Fruit fly (Drosophila melanogaster) whole organism, wandering third instar larva: ENCODE results near the gene CG1236.

ENCODE experiments used
- Abd-B ChIP-seq: fragments of >200 bp; optimal IDR thresholded peaks from 2 replicates; lab custom pipeline; 2017; ENCODE audit warnings: missing biosample characterization, missing genetic modification characterization
- CG32264 ChIP-seq: fragments of 200-800 bp; sonication (Bioruptor generic); optimal IDR thresholded peaks from 2 replicates; lab custom pipeline; 2016; ENCODE audit warnings: missing biosample characterization, missing genetic modification characterization
- CG9705 ChIP-seq: fragments of 200-800 bp; sonication (Bioruptor generic); optimal IDR thresholded peaks from 2 replicates; lab custom pipeline; 2018; ENCODE audit warnings: missing biosample characterization, mild to moderate bottlenecking, missing genetic modification characterization
- CrebA ChIP-seq: fragments of 200-800 bp; sonication (Bioruptor generic); optimal IDR thresholded peaks from 2 replicates; lab custom pipeline; 2016; ENCODE audit warnings: missing biosample characterization, mild to moderate bottlenecking, missing genetic modification characterization, borderline replicate concordance
- Dfd ChIP-seq: fragments of >200 bp; optimal IDR thresholded peaks from 2 replicates; lab custom pipeline; 2017; ENCODE audit warnings: missing biosample characterization, missing genetic modification characterization
- Dif ChIP-seq: fragments of 200-275, 200-300 bp; sonication (Bioruptor generic); optimal IDR thresholded peaks from 2 replicates; lab custom pipeline; 2018; ENCODE audit warnings: missing biosample characterization, missing genetic modification characterization; ENCODE audit not compliant: partially characterized antibody
- GATAd ChIP-seq: sonication (Bioruptor generic); optimal IDR thresholded peaks from 2 replicates; lab custom pipeline; 2016; ENCODE audit warnings: missing biosample characterization, missing genetic modification characterization
- HLH106 ChIP-seq: fragments of 200-800 bp; optimal IDR thresholded peaks from 3 replicates; lab custom pipeline; 2019; ENCODE audit warnings: missing biosample characterization, mild to moderate bottlenecking, missing genetic modification characterization, moderate library complexity
- Hnf4 ChIP-seq: fragments of 200-800 bp; sonication (Bioruptor generic); optimal IDR thresholded peaks from 2 replicates; lab custom pipeline; 2016; ENCODE audit warnings: missing biosample characterization, mild to moderate bottlenecking, missing genetic modification characterization
- Hr78 ChIP-seq: fragments of >200 bp; optimal IDR thresholded peaks from 2 replicates; lab custom pipeline; 2017; ENCODE audit warnings: missing biosample characterization, missing genetic modification characterization
- Hr83 ChIP-seq: fragments of 200-300 bp; sonication (Bioruptor generic); optimal IDR thresholded peaks from 2 replicates; lab custom pipeline; 2016; ENCODE audit warnings: missing biosample characterization, mild to moderate bottlenecking, missing genetic modification characterization, moderate library complexity; ENCODE audit not compliant: poor library complexity, severe bottlenecking
- Jra ChIP-seq: sonication (Bioruptor generic); optimal IDR thresholded peaks from 2 replicates; lab custom pipeline; 2016; ENCODE audit warnings: missing biosample characterization, missing genetic modification characterization
- Mio ChIP-seq: sonication (Bioruptor generic); optimal IDR thresholded peaks from 2 replicates; lab custom pipeline; 2016; ENCODE audit warnings: missing biosample characterization, missing genetic modification characterization
- Myc ChIP-seq: fragments of >200 bp; optimal IDR thresholded peaks from 2 replicates; lab custom pipeline; 2017
- N ChIP-seq: fragments of >200 bp; optimal IDR thresholded peaks from 2 replicates; lab custom pipeline; 2018; ENCODE audit warnings: missing biosample characterization, missing external identifiers, missing genetic modification characterization
- OdsH ChIP-seq: fragments of 200-800 bp; sonication (Bioruptor generic); optimal IDR thresholded peaks from 2 replicates; lab custom pipeline; 2016; ENCODE audit warnings: missing biosample characterization, mild to moderate bottlenecking, missing genetic modification characterization
- Rel ChIP-seq, 2 experiments: fragments of 200-800 bp; sonication (Bioruptor generic) in 1 of 2; optimal IDR thresholded peaks; 2 replicates in 1 of 2; 3 replicates in 1 of 2; lab custom pipeline; 2016 to 2019; ENCODE audit warnings: mild to moderate bottlenecking in 2 of 2, missing biosample characterization in 2 of 2, missing genetic modification characterization in 2 of 2, moderate library complexity in 1 of 2
- Sp1 ChIP-seq: fragments of 200-800 bp; sonication (Bioruptor generic); optimal IDR thresholded peaks from 3 replicates; lab custom pipeline; 2019; ENCODE audit warnings: missing biosample characterization, mild to moderate bottlenecking, missing genetic modification characterization, moderate library complexity
- Vsx2 ChIP-seq: fragments of 200-300, 225-300 bp; sonication (Bioruptor generic); optimal IDR thresholded peaks from 2 replicates; lab custom pipeline; 2018; ENCODE audit warnings: missing biosample characterization, missing genetic modification characterization; ENCODE audit not compliant: partially characterized antibody
- br ChIP-seq: fragments of 200-800 bp; sonication (Bioruptor generic); optimal IDR thresholded peaks from 2 replicates; lab custom pipeline; 2016; ENCODE audit warnings: missing biosample characterization, missing genetic modification characterization
- brk ChIP-seq: fragments of 200-800 bp; sonication (Bioruptor generic); optimal IDR thresholded peaks from 2 replicates; lab custom pipeline; 2016; ENCODE audit warnings: missing biosample characterization, mild to moderate bottlenecking, missing genetic modification characterization
- dl ChIP-seq, 2 experiments: fragments of 175-275, 200-275 bp in 1 of 2; fragments of 200-275 bp in 1 of 2; sonication (Bioruptor generic); optimal IDR thresholded peaks; lab custom pipeline; 2018; ENCODE audit warnings: mild to moderate bottlenecking in 2 of 2, missing biosample characterization in 2 of 2, missing genetic modification characterization in 2 of 2, moderate library complexity in 2 of 2; ENCODE audit not compliant: partially characterized antibody in 2 of 2, insufficient read depth in 1 of 2
- dmrt93B ChIP-seq: fragments of 200-800 bp; sonication (Bioruptor generic); optimal IDR thresholded peaks from 2 replicates; lab custom pipeline; 2018; ENCODE audit warnings: missing biosample characterization, mild to moderate bottlenecking, missing genetic modification characterization
- dsf ChIP-seq: sonication (Bioruptor generic); optimal IDR thresholded peaks from 2 replicates; lab custom pipeline; 2016; ENCODE audit warnings: missing biosample characterization, missing genetic modification characterization, borderline replicate concordance
- ey ChIP-seq: fragments of 200-800 bp; sonication (Bioruptor generic); optimal IDR thresholded peaks from 2 replicates; lab custom pipeline; 2016; ENCODE audit warnings: missing biosample characterization, missing genetic modification characterization
- foxo ChIP-seq, 2 experiments: fragments of 200-800 bp; sonication (Bioruptor generic); optimal IDR thresholded peaks; 2 replicates in 1 of 2; 3 replicates in 1 of 2; lab custom pipeline; 2016 to 2017; ENCODE audit warnings: missing biosample characterization in 2 of 2, missing genetic modification characterization in 2 of 2
- fru ChIP-seq: fragments of 200-800 bp; sonication (Bioruptor generic); optimal IDR thresholded peaks from 3 replicates; lab custom pipeline; 2016; ENCODE audit warnings: missing biosample characterization, mild to moderate bottlenecking, missing genetic modification characterization
- h ChIP-seq: fragments of 200-800 bp; sonication (Bioruptor generic); optimal IDR thresholded peaks from 3 replicates; lab custom pipeline; 2016; ENCODE audit warnings: missing biosample characterization, mild to moderate bottlenecking, missing genetic modification characterization
- jim ChIP-seq: fragments of 175-275, 200-325 bp; sonication (Bioruptor generic); optimal IDR thresholded peaks from 2 replicates; lab custom pipeline; 2016; ENCODE audit warnings: missing biosample characterization, mild to moderate bottlenecking, missing genetic modification characterization
- lola ChIP-seq: fragments of >200 bp; optimal IDR thresholded peaks from 2 replicates; lab custom pipeline; 2017; ENCODE audit warnings: missing biosample characterization, missing genetic modification characterization
- pan ChIP-seq: fragments of >200 bp; optimal IDR thresholded peaks from 2 replicates; lab custom pipeline; 2017
- psq ChIP-seq: fragments of 200-800 bp; sonication (Bioruptor generic); optimal IDR thresholded peaks from 3 replicates; lab custom pipeline; 2017; ENCODE audit warnings: missing biosample characterization, mild to moderate bottlenecking, missing genetic modification characterization, moderate library complexity
- rgr ChIP-seq: fragments of 200-800 bp; sonication (Bioruptor generic); optimal IDR thresholded peaks from 3 replicates; lab custom pipeline; 2016; ENCODE audit warnings: missing biosample characterization, mild to moderate bottlenecking, missing genetic modification characterization
- sage ChIP-seq: fragments of 200-800 bp; sonication (Bioruptor generic); optimal IDR thresholded peaks from 2 replicates; lab custom pipeline; 2016; ENCODE audit warnings: missing biosample characterization, mild to moderate bottlenecking, missing genetic modification characterization
- sv ChIP-seq: fragments of 200-800 bp; sonication (Bioruptor generic); optimal IDR thresholded peaks from 3 replicates; lab custom pipeline; 2016; ENCODE audit warnings: missing biosample characterization, missing genetic modification characterization
- tai ChIP-seq: sonication (Bioruptor generic); optimal IDR thresholded peaks from 2 replicates; lab custom pipeline; 2016; ENCODE audit warnings: missing biosample characterization, missing genetic modification characterization
- usp ChIP-seq: fragments of >200 bp; optimal IDR thresholded peaks from 2 replicates; lab custom pipeline; 2017; ENCODE audit warnings: missing biosample characterization, missing genetic modification characterization
- woc ChIP-seq: sonication (Bioruptor generic); optimal IDR thresholded peaks from 2 replicates; lab custom pipeline; 2016; ENCODE audit warnings: missing biosample characterization, mild to moderate bottlenecking, missing genetic modification characterization

The CG1236 gene

DNA sequence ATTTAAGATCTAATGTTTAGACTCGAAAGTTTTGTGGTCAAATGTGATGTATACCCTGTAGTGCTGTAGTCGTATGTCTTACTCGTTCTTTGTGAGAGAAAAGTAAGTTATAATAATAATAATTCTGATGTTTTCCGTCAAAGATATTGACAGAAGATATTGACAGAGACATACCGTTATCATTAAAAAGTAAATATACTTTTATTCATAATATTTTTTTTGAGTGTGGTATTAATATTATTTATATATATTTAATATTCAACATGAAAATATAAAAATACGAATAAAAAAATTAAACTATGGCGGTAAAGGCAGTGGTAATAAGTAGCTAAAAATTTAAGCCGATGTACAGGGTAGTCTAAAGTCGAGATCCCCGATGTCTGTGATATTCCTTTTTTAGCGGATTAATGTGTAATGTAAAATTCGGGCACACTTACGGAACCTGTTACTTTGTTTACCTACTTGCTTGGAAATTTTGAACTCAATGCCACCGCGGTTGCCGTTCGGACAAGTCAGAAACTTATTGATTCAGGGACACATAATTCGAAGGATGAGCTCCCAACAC lies at the start of gene CG1236, which contains the start of gene CG2100:
Gene CG1236 (plus strand): TSS at position 444 of the 565 bp plus-strand sequence.
Gene CG2100 (minus strand): TSS at position 51 of the 565 bp plus-strand sequence.
- no peak for TF ChIP-seq fru (GFP tag; lab: Kevin White, UChicago)
- peak; percentile 26 for TF ChIP-seq Hr83 (GFP tag; lab: Kevin White, UChicago)
- TF ChIP-seq Dif (GFP tag; lab: Kevin White, UChicago) = no peak
- TF ChIP-seq dl (GFP tag; optimal IDR thresholded peaks at IDR 0.05; lab: Kevin White, UChicago; ENCODE audit: insufficient read depth in 1 of 2, partially characterized antibody in 2 of 2) = no peak
- peak; percentile 86 for TF ChIP-seq Sp1
- TF ChIP-seq sv (GFP tag; lab: Kevin White, UChicago) = peak; percentile 58
- TF ChIP-seq CG9705 (GFP tag; lab: Kevin White, UChicago) = peak; percentile 45
- no peak for TF ChIP-seq Hr78 (GFP tag; lab: Kevin White, UChicago)
- TF ChIP-seq usp (GFP tag; lab: Kevin White, UChicago) = no peak
- no peak for TF ChIP-seq Abd-B (GFP tag; lab: Kevin White, UChicago)
- no peak for TF ChIP-seq CrebA
- TF ChIP-seq foxo (GFP tag; optimal IDR thresholded peaks at IDR 0.05; lab: Kevin White, UChicago) = peak in 1 of 2 experiments; percentile 86
- TF ChIP-seq Vsx2 (GFP tag; lab: Kevin White, UChicago) = no peak
- TF ChIP-seq Hnf4 (GFP tag; lab: Kevin White, UChicago) = no peak
- TF ChIP-seq Rel (GFP tag; optimal IDR thresholded peaks at IDR 0.05; lab: Kevin White, UChicago) = no peak
- peak; percentile 20 for TF ChIP-seq Rel (tag; optimal IDR thresholded peaks at IDR 0.05; lab: Kevin White, UChicago)
- no peak for TF ChIP-seq N
- peak; percentile 79 for TF ChIP-seq h (GFP tag; lab: Kevin White, UChicago)
- no peak for TF ChIP-seq GATAd
- TF ChIP-seq br = peak; percentile 14
- no peak for TF ChIP-seq tai (GFP tag; lab: Kevin White, UChicago)
- no peak for TF ChIP-seq Myc (lab: Kevin White, UChicago)
- TF ChIP-seq sage (GFP tag; lab: Kevin White, UChicago) = no peak
- no peak for TF ChIP-seq lola (GFP tag; lab: Kevin White, UChicago)
- peak; percentile 70 for TF ChIP-seq woc (GFP tag; lab: Kevin White, UChicago)
- peak; percentile 33 for TF ChIP-seq ey
- TF ChIP-seq CG32264 (GFP tag; lab: Kevin White, UChicago) = no peak
- no peak for TF ChIP-seq jim (GFP tag; lab: Kevin White, UChicago)
- peak; percentile 72 for TF ChIP-seq dmrt93B
- peak; percentile 85 for TF ChIP-seq HLH106 (tag; lab: Kevin White, UChicago)
- peak; percentile 75 for TF ChIP-seq OdsH (GFP tag; lab: Kevin White, UChicago)
- no peak for TF ChIP-seq Mio (GFP tag; lab: Kevin White, UChicago)
- no peak for TF ChIP-seq dsf (GFP tag; lab: Kevin White, UChicago)
- no peak for TF ChIP-seq Dfd
- peak; percentile 79 for TF ChIP-seq psq
- TF ChIP-seq brk (GFP tag; lab: Kevin White, UChicago) = no peak
- TF ChIP-seq rgr = peak; percentile 75
- no peak for TF ChIP-seq pan
- TF ChIP-seq Jra (GFP tag; lab: Kevin White, UChicago) = peak; percentile 31

DNA sequence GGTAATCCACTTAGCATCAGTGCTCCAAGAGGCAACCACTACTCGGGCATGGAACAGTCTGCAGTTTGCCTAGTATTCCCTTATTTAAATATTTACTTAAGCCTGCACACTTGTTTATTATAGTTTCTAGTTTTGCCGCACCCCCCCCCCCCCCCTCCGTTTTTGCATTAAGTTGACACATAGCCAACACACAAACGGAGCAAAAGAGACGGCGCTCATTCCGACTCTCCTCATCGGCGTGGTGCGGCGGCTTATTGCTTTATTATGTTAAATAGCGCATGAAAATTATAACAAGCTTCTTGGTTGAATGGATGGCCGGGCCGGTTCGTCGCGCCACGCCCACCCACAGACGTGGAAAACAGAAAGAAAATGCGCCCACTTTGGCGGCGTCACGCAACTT lies 46.9 kb upstream of the CG1236 start:
- no peak for TF ChIP-seq rgr
- no peak for TF ChIP-seq woc (GFP tag; lab: Kevin White, UChicago)
- TF ChIP-seq Hr83 (GFP tag; lab: Kevin White, UChicago) = no peak
- peak; percentile 61 for TF ChIP-seq Dfd
- TF ChIP-seq Abd-B (GFP tag; lab: Kevin White, UChicago) = no peak
- no peak for TF ChIP-seq dmrt93B
- TF ChIP-seq Mio (GFP tag; lab: Kevin White, UChicago) = no peak
- no peak for TF ChIP-seq Myc (lab: Kevin White, UChicago)
